Worm (Caenorhabditis elegans) whole organism, mixed stage, embryonic: ENCODE measurements around the gene dyci-1.

Experiments used
- M03D4.4 ChIP-seq: sonication (generic microtip); optimal IDR thresholded peaks from 2 replicates; lab custom pipeline; 2017; ENCODE audit warnings: mild to moderate bottlenecking, missing genetic modification characterization, missing compliant biosample characterization
- bed-3 ChIP-seq: fragments of 200-800 bp; sonication (Bioruptor generic); optimal IDR thresholded peaks from 3 replicates; lab custom pipeline; 2018; ENCODE audit warnings: mild to moderate bottlenecking, missing genetic modification characterization, moderate library complexity, missing compliant biosample characterization
- blmp-1 ChIP-seq: fragments of 150-350 bp; optimal IDR thresholded peaks from 2 replicates; lab custom pipeline; 2014; ENCODE audit warnings: missing biosample characterization, missing genetic modification characterization
- ceh-39 ChIP-seq: fragments of 150-350 bp; optimal IDR thresholded peaks from 2 replicates; lab custom pipeline; 2014; ENCODE audit warnings: missing biosample characterization, missing genetic modification characterization
- ceh-43 ChIP-seq: fragments of 200-800 bp; sonication (Bioruptor generic); optimal IDR thresholded peaks from 2 replicates; lab custom pipeline; 2018; ENCODE audit warnings: mild to moderate bottlenecking, missing genetic modification characterization, moderate library complexity, missing compliant biosample characterization
- ceh-83 ChIP-seq: fragments of 200-800 bp; sonication (Bioruptor generic); optimal IDR thresholded peaks from 2 replicates; lab custom pipeline; 2018; ENCODE audit warnings: mild to moderate bottlenecking, missing genetic modification characterization, missing compliant biosample characterization
- ces-1 ChIP-seq: fragments of 150-350 bp; optimal IDR thresholded peaks from 2 replicates; lab custom pipeline; 2014; ENCODE audit warnings: missing biosample characterization, missing genetic modification reagents, missing genetic modification characterization
- cnd-1 ChIP-seq: fragments of 200-800 bp; sonication (Bioruptor generic); optimal IDR thresholded peaks from 2 replicates; lab custom pipeline; 2018; ENCODE audit warnings: mild to moderate bottlenecking, missing genetic modification characterization, missing compliant biosample characterization
- elt-1 ChIP-seq: sonication (generic microtip); optimal IDR thresholded peaks from 2 replicates; lab custom pipeline; 2017; ENCODE audit warnings: missing genetic modification characterization, mild to moderate bottlenecking, missing compliant biosample characterization, antibody characterized with exemption, moderate library complexity, borderline replicate concordance; ENCODE audit not compliant: insufficient read depth
- elt-3 ChIP-seq: fragments of 150-350 bp; optimal IDR thresholded peaks from 2 replicates; lab custom pipeline; 2014; ENCODE audit warnings: missing biosample characterization, missing genetic modification characterization
- flh-1 ChIP-seq: fragments of 200-800 bp; sonication (Bioruptor generic); optimal IDR thresholded peaks from 2 replicates; lab custom pipeline; 2018; ENCODE audit warnings: mild to moderate bottlenecking, missing genetic modification characterization, moderate library complexity, missing compliant biosample characterization
- ham-2 ChIP-seq: fragments of 200-800 bp; sonication (Bioruptor generic); optimal IDR thresholded peaks from 2 replicates; lab custom pipeline; 2018; ENCODE audit warnings: mild to moderate bottlenecking, missing genetic modification characterization, missing compliant biosample characterization
- hlh-1 ChIP-seq: fragments of 150-350 bp; optimal IDR thresholded peaks from 2 replicates; lab custom pipeline; 2014; ENCODE audit warnings: missing biosample characterization, missing genetic modification reagents, missing genetic modification characterization
- lin-13 ChIP-seq: fragments of 150-350 bp; optimal IDR thresholded peaks from 2 replicates; lab custom pipeline; 2014; ENCODE audit warnings: missing biosample characterization, missing genetic modification characterization
- lin-32 ChIP-seq: fragments of 200-800 bp; sonication (Bioruptor generic); optimal IDR thresholded peaks from 2 replicates; lab custom pipeline; 2018; ENCODE audit warnings: mild to moderate bottlenecking, missing genetic modification characterization, missing compliant biosample characterization
- lsy-2 ChIP-seq: fragments of 150-350 bp; optimal IDR thresholded peaks from 2 replicates; lab custom pipeline; 2014; ENCODE audit warnings: missing biosample characterization, missing genetic modification characterization
- mab-5 ChIP-seq: fragments of 150-350 bp; optimal IDR thresholded peaks from 2 replicates; lab custom pipeline; 2014; ENCODE audit warnings: missing biosample characterization, missing genetic modification characterization
- mep-1 ChIP-seq: fragments of 150-350 bp; optimal IDR thresholded peaks from 2 replicates; lab custom pipeline; 2017; ENCODE audit warnings: missing biosample characterization, missing genetic modification reagents, missing genetic modification characterization, inconsistent platforms
- mls-2 ChIP-seq: sonication (generic microtip); optimal IDR thresholded peaks from 2 replicates; lab custom pipeline; 2016; ENCODE audit warnings: mild to moderate bottlenecking, missing genetic modification characterization, moderate library complexity, missing compliant biosample characterization
- nhr-2 ChIP-seq: fragments of 150-350 bp; optimal IDR thresholded peaks from 2 replicates; lab custom pipeline; 2014; ENCODE audit warnings: missing biosample characterization, missing genetic modification characterization
- nhr-237 ChIP-seq: fragments of 150-350 bp; optimal IDR thresholded peaks from 2 replicates; lab custom pipeline; 2014; ENCODE audit warnings: missing biosample characterization, missing genetic modification characterization
- nhr-28 ChIP-seq: fragments of 150-350 bp; optimal IDR thresholded peaks from 2 replicates; lab custom pipeline; 2014; ENCODE audit warnings: missing biosample characterization, missing genetic modification characterization
- nhr-76 ChIP-seq: sonication (generic microtip); optimal IDR thresholded peaks from 2 replicates; lab custom pipeline; 2017; ENCODE audit warnings: missing biosample characterization, missing genetic modification characterization
- pha-4 ChIP-seq: fragments of 150-350 bp; optimal IDR thresholded peaks from 2 replicates; lab custom pipeline; 2018; ENCODE audit warnings: missing biosample characterization, missing genetic modification reagents, missing genetic modification characterization
- sem-2 ChIP-seq: fragments of 200-800 bp; sonication (Bioruptor generic); optimal IDR thresholded peaks from 2 replicates; lab custom pipeline; 2018; ENCODE audit warnings: mild to moderate bottlenecking, missing genetic modification characterization, missing compliant biosample characterization
- snpc-4 ChIP-seq: fragments of 150-350 bp; optimal IDR thresholded peaks from 2 replicates; lab custom pipeline; 2014; ENCODE audit warnings: missing biosample characterization, missing genetic modification characterization
- sptf-1 ChIP-seq: sonication (generic microtip); optimal IDR thresholded peaks from 2 replicates; lab custom pipeline; 2017; ENCODE audit warnings: mild to moderate bottlenecking, missing genetic modification characterization, moderate library complexity, missing compliant biosample characterization
- tbx-8 ChIP-seq: fragments of 200-800 bp; sonication (Bioruptor generic); optimal IDR thresholded peaks from 2 replicates; lab custom pipeline; 2018; ENCODE audit warnings: mild to moderate bottlenecking, missing genetic modification characterization, moderate library complexity, missing compliant biosample characterization
- unc-120 ChIP-seq: sonication (generic microtip); optimal IDR thresholded peaks from 2 replicates; lab custom pipeline; 2017; ENCODE audit warnings: missing genetic modification characterization, missing compliant biosample characterization; ENCODE audit not compliant: poor library complexity, severe bottlenecking
- unc-62 ChIP-seq: fragments of 150-350 bp; optimal IDR thresholded peaks from 2 replicates; lab custom pipeline; 2014; ENCODE audit warnings: missing biosample characterization, missing genetic modification reagents, missing genetic modification characterization
- zip-8 ChIP-seq: fragments of 150-350 bp; optimal IDR thresholded peaks from 2 replicates; lab custom pipeline; 2014; ENCODE audit warnings: missing biosample characterization, missing genetic modification characterization
- ztf-11 ChIP-seq: fragments of 150-350 bp; optimal IDR thresholded peaks from 2 replicates; lab custom pipeline; 2014; ENCODE audit warnings: missing biosample characterization, missing genetic modification characterization

The dyci-1 gene

ce11 chrIV:6756374-6756773, 28.7 kb downstream of the dyci-1 start (continued):
- peak; percentile 83 for TF ChIP-seq ceh-43
- no peak for TF ChIP-seq nhr-76
- TF ChIP-seq ceh-83 (GFP tag; lab: Kevin White, UChicago), result peak; percentile 76
- TF ChIP-seq sptf-1 (tag; lab: Kevin White, UChicago), result peak; percentile 92
- TF ChIP-seq flh-1 (GFP tag; lab: Kevin White, UChicago), result peak; percentile 8
- no peak for TF ChIP-seq unc-62 (GFP tag; lab: Kevin White, UChicago)

ce11 chrIV:6751213-6751612, 33.9 kb downstream of the dyci-1 start:
- TF ChIP-seq lin-32 (GFP tag; lab: Kevin White, UChicago) (no peak), ceh-39 (tag; lab: Kevin White, UChicago) (no peak), pha-4 (tag; lab: Kevin White, UChicago) (no peak), lsy-2 (tag; lab: Kevin White, UChicago) (no peak), nhr-76 (no peak), lin-13 (tag; lab: Kevin White, UChicago) (no peak), nhr-237 (no peak), unc-62 (GFP tag; lab: Kevin White, UChicago) (no peak)
- TF ChIP-seq, all 35 proteins: peak for 0

- TF ChIP-seq nhr-28 (no peak), tbx-8 (GFP tag; lab: Kevin White, UChicago) (no peak), ztf-11 (no peak), unc-62 (GFP tag; lab: Kevin White, UChicago) (peak; percentile 26)
- TF ChIP-seq, all 35 proteins: peak for 1
Observed at ce11 chrIV:6750117-6750516, 35.0 kb downstream of the dyci-1 start.

- TF ChIP-seq unc-62 (GFP tag; lab: Kevin White, UChicago) (no peak), elt-3 (tag; lab: Kevin White, UChicago) (no peak), pha-4 (tag; lab: Kevin White, UChicago) (no peak), hlh-1 (tag; lab: Kevin White, UChicago) (no peak), unc-120 (tag; lab: Kevin White, UChicago) (no peak), zip-8 (no peak), ces-1 (GFP tag; lab: Kevin White, UChicago) (no peak), ceh-83 (GFP tag; lab: Kevin White, UChicago) (no peak), flh-1 (GFP tag; lab: Kevin White, UChicago) (no peak), nhr-237 (no peak), ham-2 (GFP tag; lab: Kevin White, UChicago) (no peak), mep-1 (tag; lab: Kevin White, UChicago) (no peak), sem-2 (GFP tag; lab: Kevin White, UChicago) (no peak)
Observed at ce11 chrIV:6748491-6748890, 36.6 kb downstream of the dyci-1 start, which contains the start of gene lin-45. lin-45 (minus strand) TSS chrIV:6748572.

ce11 chrIV:6747652-6748051, 37.4 kb downstream of the dyci-1 start:
- no peak for TF ChIP-seq lin-13 (tag; lab: Kevin White, UChicago)
- peak; percentile 14 for TF ChIP-seq unc-120 (tag; lab: Kevin White, UChicago)
- TF ChIP-seq mls-2, result no peak
- TF ChIP-seq nhr-28, result no peak
- TF ChIP-seq mab-5 (tag; lab: Kevin White, UChicago), result no peak
- no peak for TF ChIP-seq unc-62 (GFP tag; lab: Kevin White, UChicago)
- no peak for TF ChIP-seq snpc-4 (tag; lab: Kevin White, UChicago)
- no peak for TF ChIP-seq cnd-1
- no peak for TF ChIP-seq tbx-8 (GFP tag; lab: Kevin White, UChicago)
- TF ChIP-seq blmp-1 (tag; lab: Kevin White, UChicago), result no peak
- TF ChIP-seq mep-1 (tag; lab: Kevin White, UChicago), result peak; percentile 5
- no peak for TF ChIP-seq elt-1 (tag; lab: Kevin White, UChicago)

- TF ChIP-seq mep-1 (tag; lab: Kevin White, UChicago) (no peak), unc-62 (GFP tag; lab: Kevin White, UChicago) (no peak), sptf-1 (tag; lab: Kevin White, UChicago) (no peak), nhr-2 (tag; lab: Kevin White, UChicago) (no peak), flh-1 (GFP tag; lab: Kevin White, UChicago) (no peak), bed-3 (GFP tag; lab: Kevin White, UChicago) (no peak), M03D4.4 (tag; lab: Kevin White, UChicago) (no peak), sem-2 (GFP tag; lab: Kevin White, UChicago) (no peak), nhr-28 (no peak), ceh-43 (no peak), blmp-1 (tag; lab: Kevin White, UChicago) (no peak)
- TF ChIP-seq, all 35 proteins: peak for 0
Observed at ce11 chrIV:6747083-6747482, 38.0 kb downstream of the dyci-1 start.
